Worm (Caenorhabditis elegans) whole organism, L3 larva: ENCODE measurements around the gene spl-2.

Experiments used
- nhr-25 ChIP-seq: sonication (generic microtip); optimal IDR thresholded peaks from 2 replicates; lab custom pipeline; 2017; ENCODE audit warnings: missing biosample characterization, missing genetic modification characterization
- nhr-28 ChIP-seq: fragments of 150-350 bp; optimal IDR thresholded peaks from 2 replicates; lab custom pipeline; 2014; ENCODE audit warnings: missing biosample characterization, missing genetic modification characterization
- tbx-2 ChIP-seq: sonication (generic microtip); optimal IDR thresholded peaks from 2 replicates; lab custom pipeline; 2016; ENCODE audit warnings: mild to moderate bottlenecking, missing genetic modification characterization, missing compliant biosample characterization
- unc-39 ChIP-seq: sonication (generic microtip); optimal IDR thresholded peaks from 4 replicates; lab custom pipeline; 2017; ENCODE audit warnings: missing biosample characterization, missing genetic modification characterization
- unc-62 ChIP-seq: fragments of 150-350 bp; sonication (generic microtip); optimal IDR thresholded peaks from 4 replicates; lab custom pipeline; 2014; ENCODE audit warnings: missing biosample characterization, missing genetic modification reagents, missing genetic modification characterization

DNA sequence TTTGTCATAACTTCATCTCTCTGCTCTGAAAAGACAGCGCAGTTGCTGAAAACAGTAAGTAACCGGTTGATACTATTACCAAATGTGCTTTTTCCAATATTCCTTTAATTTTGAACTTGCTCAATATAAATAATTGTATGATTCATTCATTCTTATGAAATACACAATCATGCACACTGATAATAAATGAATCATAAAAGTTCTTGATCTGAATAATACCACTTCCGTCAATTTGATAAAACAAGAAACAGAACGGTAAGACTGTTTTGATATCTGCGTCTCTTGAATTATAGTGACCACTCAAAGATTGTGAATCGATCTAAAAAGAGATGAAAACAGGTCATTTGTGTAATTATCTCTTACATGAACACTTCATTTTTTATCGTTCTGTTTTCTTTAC lies 20.4 kb downstream of the spl-2 start, which contains the start of gene F21C10.4:
- TF ChIP-seq nhr-28 (tag; lab: Kevin White, UChicago) (no peak), tbx-2 (no peak), unc-62 (GFP tag; lab: Kevin White, UChicago) (no peak), unc-39 (tag; lab: Kevin White, UChicago) (no peak), nhr-25 (tag; lab: Kevin White, UChicago) (no peak)
